Worm (Caenorhabditis elegans): Measurements from ENCODE around the gene fbxb-25.

Gene fbxb-25

DNA sequence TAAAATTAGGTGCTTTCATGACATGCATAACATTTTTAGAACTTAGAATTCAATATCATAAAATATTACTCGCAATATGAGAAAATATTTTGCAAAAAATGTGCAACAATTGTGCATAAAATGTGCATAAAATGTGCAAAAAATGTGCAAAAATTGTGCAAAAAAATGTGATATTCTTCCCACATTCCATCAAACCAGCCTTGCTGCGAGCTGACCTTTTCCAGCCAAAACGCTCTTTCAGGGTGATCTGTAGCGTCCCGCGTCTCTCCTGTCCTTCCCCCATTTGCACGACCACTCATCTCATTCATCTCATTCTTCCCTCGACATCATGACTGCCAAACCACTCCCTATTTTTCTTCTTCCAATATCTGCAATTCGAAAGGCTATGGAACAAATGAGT is 7.8 kb upstream of the fbxb-25 start, which contains the start of gene fbxb-17:
Gene fbxb-17, plus strand, starts transcription at position 301 of the 400 bp plus-strand sequence.
- TF ChIP-seq lsy-2 (tag; optimal IDR thresholded peaks at IDR 0.05) (no peak), nhr-28 (tag; optimal IDR thresholded peaks at IDR 0.05) (no peak), nhr-2 (tag; optimal IDR thresholded peaks at IDR 0.05) (no peak)

DNA sequence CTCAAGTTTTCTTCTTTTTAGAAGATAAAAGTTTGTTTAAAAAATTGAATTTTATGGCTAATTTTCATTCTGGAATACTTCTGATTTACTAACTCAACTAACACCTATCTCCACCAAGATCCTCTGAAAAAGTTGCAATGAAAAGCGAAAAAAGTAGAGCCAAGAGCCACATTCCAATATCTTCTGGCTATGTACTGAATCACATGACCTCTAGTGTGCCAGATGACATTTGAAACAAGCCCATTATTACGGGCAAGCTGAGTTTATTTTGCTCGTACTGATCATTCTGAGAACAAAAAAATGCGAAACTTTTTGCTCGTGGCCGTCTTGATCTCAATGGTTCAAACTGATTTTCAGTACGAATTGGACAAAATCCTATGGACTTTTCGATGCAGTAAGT is 4.8 kb upstream of the fbxb-25 start, which contains the start of gene irld-36:
Gene irld-36, plus strand, starts transcription at position 301 of the 400 bp plus-strand sequence.
- TF ChIP-seq sptf-1 (tag; optimal IDR thresholded peaks at IDR 0.05) (no peak), elt-1 (tag; optimal IDR thresholded peaks at IDR 0.05; ENCODE audit: borderline replicate concordance, insufficient read depth) (no peak), drap-1 (GFP tag; optimal IDR thresholded peaks at IDR 0.05) (no peak), ceh-39 (tag; optimal IDR thresholded peaks at IDR 0.05) (no peak), pha-4 (tag; optimal IDR thresholded peaks at IDR 0.05) (no peak), unc-120 (tag; optimal IDR thresholded peaks at IDR 0.05; ENCODE audit: poor library complexity, severe bottlenecking) (no peak), nhr-28 (tag; optimal IDR thresholded peaks at IDR 0.05) (no peak), snpc-4 (tag; optimal IDR thresholded peaks at IDR 0.05) (no peak), unc-62 (GFP tag; optimal IDR thresholded peaks at IDR 0.05) (no peak), unc-39 (tag; optimal IDR thresholded peaks at IDR 0.05) (no peak), cnd-1 (tag; optimal IDR thresholded peaks at IDR 0.05) (no peak), sem-2 (GFP tag; optimal IDR thresholded peaks at IDR 0.05) (no peak), blmp-1 (tag; optimal IDR thresholded peaks at IDR 0.05) (no peak), zip-8 (tag; optimal IDR thresholded peaks at IDR 0.05) (no peak)

DNA sequence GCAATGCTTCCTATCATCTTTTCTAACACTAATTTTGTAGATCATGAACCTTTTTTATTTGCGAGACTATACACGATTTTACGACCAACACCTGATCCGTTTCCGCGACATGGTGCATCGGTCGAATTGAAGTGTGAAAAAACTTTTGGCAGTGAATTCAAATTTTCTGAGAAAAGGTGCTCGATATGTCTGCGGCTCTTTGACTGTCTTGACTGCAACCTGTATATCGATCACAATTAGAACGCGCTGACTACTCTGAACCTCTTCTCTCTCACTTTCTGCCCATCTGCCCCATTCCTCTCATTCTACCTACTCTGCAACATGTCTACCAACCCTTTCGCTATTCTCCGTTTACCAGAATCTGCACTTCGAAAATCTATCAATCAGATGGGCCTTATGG is 1.6 kb upstream of the fbxb-25 start, which contains the start of gene fbxb-26:
Gene fbxb-26, plus strand, starts transcription at position 301 of the 400 bp plus-strand sequence.
- no peak for TF ChIP-seq ceh-83 (GFP tag; optimal IDR thresholded peaks at IDR 0.05)
- no peak for TF ChIP-seq lin-32 (GFP tag; optimal IDR thresholded peaks at IDR 0.05)
- TF ChIP-seq lin-13 (tag; optimal IDR thresholded peaks at IDR 0.05): no peak

DNA sequence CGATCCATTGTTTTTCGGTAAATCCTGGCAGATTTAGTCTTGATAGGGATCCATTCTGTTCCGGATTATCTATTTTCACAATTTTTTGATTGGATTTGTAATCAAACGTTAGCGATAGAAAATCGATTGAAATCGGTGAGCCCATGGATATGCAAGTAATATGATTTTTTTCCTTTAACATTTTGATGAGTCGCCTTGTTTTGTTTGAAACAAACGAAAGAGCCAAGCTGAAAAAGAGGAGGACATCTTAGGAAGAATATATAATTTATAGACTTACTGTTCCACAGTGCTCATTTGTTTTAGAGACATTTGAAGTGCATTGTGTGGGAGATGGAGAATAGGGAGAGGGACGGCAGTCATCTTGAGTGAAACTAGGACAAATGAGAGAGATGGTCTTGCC is 5.0 kb downstream of the fbxb-25 start, which contains the start of the genes fbxb-18 and fbxb-19:
Gene fbxb-18, minus strand, starts transcription at position 101 of the 400 bp plus-strand sequence.
Gene fbxb-19, minus strand, starts transcription at position 369 of the 400 bp plus-strand sequence.
- TF ChIP-seq nhr-28 (tag; optimal IDR thresholded peaks at IDR 0.05) (no peak), nhr-237 (tag; optimal IDR thresholded peaks at IDR 0.05) (no peak), M03D4.4 (tag; optimal IDR thresholded peaks at IDR 0.05) (no peak), lsy-2 (tag; optimal IDR thresholded peaks at IDR 0.05) (no peak), elt-3 (tag; optimal IDR thresholded peaks at IDR 0.05) (no peak), ceh-39 (tag; optimal IDR thresholded peaks at IDR 0.05) (no peak), ham-2 (GFP tag; optimal IDR thresholded peaks at IDR 0.05) (no peak), sem-2 (GFP tag; optimal IDR thresholded peaks at IDR 0.05) (no peak)

DNA sequence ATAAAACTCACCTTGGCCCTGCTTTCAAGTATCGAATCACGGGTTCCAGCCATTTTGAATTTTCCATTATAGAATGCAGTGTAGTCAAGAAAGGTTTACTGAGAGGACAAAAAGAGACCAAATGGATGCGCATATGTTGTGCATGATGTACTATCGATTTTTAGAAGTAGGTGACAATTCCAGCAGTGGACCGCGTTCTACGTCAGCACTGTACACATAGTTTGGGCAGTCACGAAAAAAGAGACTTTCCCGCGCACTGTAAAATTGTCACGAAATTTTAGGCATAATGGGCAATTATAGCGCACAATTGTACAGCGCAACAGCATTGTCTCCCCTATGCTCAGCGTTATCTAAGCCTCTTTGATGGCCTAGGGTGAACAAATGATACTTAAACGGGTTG is 7.2 kb downstream of the fbxb-25 start, which contains the start of gene fbxc-22:
Gene fbxc-22, minus strand, starts transcription at position 101 of the 400 bp plus-strand sequence.
- TF ChIP-seq elt-3 (tag; optimal IDR thresholded peaks at IDR 0.05): no peak
- no peak for TF ChIP-seq ztf-11 (tag; optimal IDR thresholded peaks at IDR 0.05)

DNA sequence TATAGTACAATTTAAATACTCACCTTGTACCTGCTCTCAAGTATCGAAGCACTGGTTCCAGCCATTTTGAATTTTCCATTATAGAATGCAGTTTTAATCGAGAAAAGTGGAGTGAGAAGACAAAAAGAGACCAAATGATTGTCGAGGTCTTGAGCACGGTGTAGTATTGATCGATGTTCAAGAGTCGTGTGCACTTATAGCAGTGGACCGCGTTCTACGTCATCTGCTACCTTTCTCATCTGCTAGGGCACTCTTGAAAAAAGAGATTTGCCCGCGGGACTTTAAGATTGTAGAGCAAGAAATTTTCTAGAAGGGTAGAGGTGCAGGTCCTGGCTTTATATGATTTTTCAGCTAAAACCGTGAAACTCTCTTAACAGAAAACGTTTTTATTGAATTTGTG is 9.0 kb downstream of the fbxb-25 start, which contains the start of gene fbxc-21:
Gene fbxc-21, minus strand, starts transcription at position 101 of the 400 bp plus-strand sequence.
- TF ChIP-seq mep-1 (tag; optimal IDR thresholded peaks at IDR 0.05) (no peak), nhr-28 (tag; optimal IDR thresholded peaks at IDR 0.05) (no peak), ceh-39 (tag; optimal IDR thresholded peaks at IDR 0.05) (no peak), lsy-2 (tag; optimal IDR thresholded peaks at IDR 0.05) (no peak), pha-4 (tag; optimal IDR thresholded peaks at IDR 0.05) (no peak), unc-120 (tag; optimal IDR thresholded peaks at IDR 0.05; ENCODE audit: poor library complexity, severe bottlenecking) (no peak), ces-1 (GFP tag; optimal IDR thresholded peaks at IDR 0.05) (no peak), sem-2 (GFP tag; optimal IDR thresholded peaks at IDR 0.05) (no peak), cnd-1 (tag; optimal IDR thresholded peaks at IDR 0.05) (no peak), hlh-1 (tag; optimal IDR thresholded peaks at IDR 0.05) (no peak), ceh-83 (GFP tag; optimal IDR thresholded peaks at IDR 0.05) (no peak), tbx-8 (GFP tag; optimal IDR thresholded peaks at IDR 0.05) (no peak), mls-2 (tag; optimal IDR thresholded peaks at IDR 0.05) (no peak), unc-39 (tag; optimal IDR thresholded peaks at IDR 0.05) (no peak), nhr-237 (tag; optimal IDR thresholded peaks at IDR 0.05) (no peak), drap-1 (GFP tag; optimal IDR thresholded peaks at IDR 0.05) (no peak), nhr-2 (tag; optimal IDR thresholded peaks at IDR 0.05) (no peak), nhr-12 (tag; optimal IDR thresholded peaks at IDR 0.05) (no peak)
